Fruit fly (Drosophila melanogaster): ENCODE measurements around the gene CG5746.
A peak's percentile ranks its signal among the peaks of the same experiment; 100 is the strongest.

The CG5746 gene

dm6 chr3R:24348420-24349190 lies at the start of gene CG5746, which contains the start of gene CG6454 (continued):
- no peak for TF ChIP-seq emc (GFP tag; optimal IDR thresholded peaks at IDR 0.05)
- peak; percentile 48 for TF ChIP-seq Myb (GFP tag; optimal IDR thresholded peaks at IDR 0.05)
- no peak for TF ChIP-seq CG17359 (tag; optimal IDR thresholded peaks at IDR 0.05)
- TF ChIP-seq CG12659 (GFP tag; optimal IDR thresholded peaks at IDR 0.05), result peak; percentile 83
- TF ChIP-seq CG8478 (optimal IDR thresholded peaks at IDR 0.05), result no peak
- no peak for TF ChIP-seq dati (GFP tag; IDR thresholded peaks at IDR 0.05)
- peak; percentile 56 for TF ChIP-seq CG3163 (GFP tag; optimal IDR thresholded peaks at IDR 0.05)
- TF ChIP-seq CG5180 (GFP tag; optimal IDR thresholded peaks at IDR 0.05), result no peak
- TF ChIP-seq peb (GFP tag; IDR thresholded peaks at IDR 0.05), result no peak
- 0 out of 2 replicates have a peak, but pooled peaks have one; percentile 32 for TF ChIP-seq Taf1 (GFP tag; IDR thresholded peaks at IDR 0.05)
- TF ChIP-seq croc (GFP tag; conservative IDR thresholded peaks at IDR 0.05), result no peak
- no peak for TF ChIP-seq bcd (GFP tag; optimal IDR thresholded peaks at IDR 0.05)
- TF ChIP-seq CG7928 (GFP tag; optimal IDR thresholded peaks at IDR 0.05), result no peak
- peak; percentile 60 for TF ChIP-seq Mad (GFP tag; optimal IDR thresholded peaks at IDR 0.05)
- TF ChIP-seq ci (GFP tag; IDR thresholded peaks at IDR 0.05), result no peak
- no peak for TF ChIP-seq CG7987 (GFP tag; optimal IDR thresholded peaks at IDR 0.05)
- TF ChIP-seq hb (GFP tag; IDR thresholded peaks at IDR 0.05; ENCODE audit: partially characterized antibody), result no peak
- no peak for TF ChIP-seq CG7271 (tag; optimal IDR thresholded peaks at IDR 0.05)
- no peak for TF ChIP-seq so (GFP tag; IDR thresholded peaks at IDR 0.05)
- TF ChIP-seq HHEX (GFP tag; optimal IDR thresholded peaks at IDR 0.05), result no peak
- peak; percentile 48 for TF ChIP-seq stwl (tag; optimal IDR thresholded peaks at IDR 0.05)
- peak; percentile 25 for TF ChIP-seq fd96Cb (tag; optimal IDR thresholded peaks at IDR 0.05)
- TF ChIP-seq pho (GFP tag; optimal IDR thresholded peaks at IDR 0.05), result peak; percentile 77
- peak; percentile 59 for TF ChIP-seq bab2 (GFP tag; optimal IDR thresholded peaks at IDR 0.05)
- no peak for TF ChIP-seq hkb (optimal IDR thresholded peaks at IDR 0.05)
- TF ChIP-seq hkb (GFP tag; IDR thresholded peaks at IDR 0.05), result peak; percentile 25; the same call in 1 of the 2 replicates
- TF ChIP-seq gfzf (GFP tag; optimal IDR thresholded peaks at IDR 0.05), result peak; percentile 76
- peak; percentile 57 for TF ChIP-seq maf-S (GFP tag; optimal IDR thresholded peaks at IDR 0.05)
- TF ChIP-seq CG18764 (GFP tag; optimal IDR thresholded peaks at IDR 0.05), result peak; percentile 35
- no peak for TF ChIP-seq da (GFP tag; optimal IDR thresholded peaks at IDR 0.05)
- TF ChIP-seq CG6175 (GFP tag; IDR thresholded peaks at IDR 0.05), result no peak
- no peak for TF ChIP-seq odd (GFP tag; optimal IDR thresholded peaks at IDR 0.05)
- TF ChIP-seq CG11696 (GFP tag; IDR thresholded peaks at IDR 0.05), result no peak
- no peak for TF ChIP-seq corto (GFP tag; optimal IDR thresholded peaks at IDR 0.05)
- TF ChIP-seq Mes4 (GFP tag; optimal IDR thresholded peaks at IDR 0.05), result no peak
- peak; percentile 73 for TF ChIP-seq Hr3 (GFP tag; optimal IDR thresholded peaks at IDR 0.05)
- TF ChIP-seq CG15073 (GFP tag; optimal IDR thresholded peaks at IDR 0.05), result no peak
- no peak for TF ChIP-seq Doc3 (GFP tag; IDR thresholded peaks at IDR 0.05; ENCODE audit: partially characterized antibody)
- no peak for TF ChIP-seq CG8359 (GFP tag; optimal IDR thresholded peaks at IDR 0.05; ENCODE audit: borderline replicate concordance)
- no peak for TF ChIP-seq Fer3 (tag; optimal IDR thresholded peaks at IDR 0.05)
- peak; percentile 48 for TF ChIP-seq az2 (GFP tag; optimal IDR thresholded peaks at IDR 0.05)
- no peak for TF ChIP-seq B-H1 (GFP tag; IDR thresholded peaks at IDR 0.05)
- no peak for TF ChIP-seq CG10366 (GFP tag; IDR thresholded peaks at IDR 0.05)
- TF ChIP-seq pan (optimal IDR thresholded peaks at IDR 0.05), result no peak
- TF ChIP-seq pan (GFP tag; optimal IDR thresholded peaks at IDR 0.05 in 1 of 2, IDR thresholded peaks at IDR 0.05 in 1 of 2), result no peak
- no peak for TF ChIP-seq CG15269 (tag; optimal IDR thresholded peaks at IDR 0.05)
- TF ChIP-seq CG8089 (GFP tag; optimal IDR thresholded peaks at IDR 0.05), result peak; percentile 21
- TF ChIP-seq CoRest (tag; optimal IDR thresholded peaks at IDR 0.05), result peak; percentile 79
- peak; percentile 6 for TF ChIP-seq jing (GFP tag; optimal IDR thresholded peaks at IDR 0.05)
- TF ChIP-seq wor (GFP tag; IDR thresholded peaks at IDR 0.05), result no peak; the same call in 1 of the 2 replicates
- no peak for TF ChIP-seq lab (GFP tag; optimal IDR thresholded peaks at IDR 0.05)
